Fruit fly (Drosophila melanogaster): Measurements from ENCODE around the gene CG43336.

Gene CG43336

DNA sequence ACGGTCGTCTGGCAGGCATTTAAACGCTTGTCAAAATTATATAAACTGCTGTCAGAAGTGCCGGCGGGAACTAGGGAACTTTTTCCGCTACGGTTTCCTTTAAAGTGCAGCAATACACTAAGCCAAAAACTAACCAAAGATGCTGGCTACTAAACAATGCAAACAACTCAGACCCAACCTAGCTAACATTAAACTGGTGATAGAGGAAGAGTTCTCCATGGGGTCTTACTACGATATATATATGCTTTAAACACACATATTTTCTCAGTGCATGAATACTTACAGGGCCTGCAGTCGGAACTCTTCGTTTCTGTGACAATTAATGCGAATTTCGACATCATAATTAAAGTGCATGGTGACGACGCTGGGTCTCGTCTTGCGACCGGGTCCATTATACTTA is 6.0 kb upstream of the CG43336 start:
- TF ChIP-seq Sin3A (optimal IDR thresholded peaks at IDR 0.05) (no peak), ttk (optimal IDR thresholded peaks at IDR 0.05) (no peak), h (optimal IDR thresholded peaks at IDR 0.05) (no peak), insv (optimal IDR thresholded peaks at IDR 0.05) (no peak), psq (optimal IDR thresholded peaks at IDR 0.05) (no peak), Myc (optimal IDR thresholded peaks at IDR 0.05) (no peak)

- TF ChIP-seq Myc (optimal IDR thresholded peaks at IDR 0.05), result no peak
Observed at dm6 chr3R:15632441-15632840, 4.5 kb upstream of the CG43336 start.

- TF ChIP-seq Myc (optimal IDR thresholded peaks at IDR 0.05) (no peak), ttk (optimal IDR thresholded peaks at IDR 0.05) (no peak), insv (optimal IDR thresholded peaks at IDR 0.05) (no peak), psq (optimal IDR thresholded peaks at IDR 0.05) (no peak), Sin3A (optimal IDR thresholded peaks at IDR 0.05) (no peak)
Observed at dm6 chr3R:15634135-15634534, 2.8 kb upstream of the CG43336 start.

DNA sequence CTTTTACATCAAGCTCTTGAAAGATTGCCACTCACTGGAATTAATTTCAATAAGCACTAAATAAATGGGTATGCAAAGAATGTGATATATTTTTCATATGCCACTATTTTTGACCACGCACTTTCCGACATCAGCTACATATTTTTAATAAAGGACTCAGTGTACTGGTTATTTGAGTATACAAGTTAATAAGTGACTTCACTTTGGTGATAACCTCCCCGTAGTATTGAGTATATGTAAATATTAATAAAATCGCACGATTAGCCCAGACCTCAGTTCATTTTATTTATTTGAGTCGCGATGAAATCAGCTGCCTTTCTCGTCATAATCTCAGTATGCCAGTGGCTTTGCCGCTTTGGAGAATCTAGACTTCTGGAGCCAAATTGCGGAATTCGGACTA is 1.8 kb upstream of the CG43336 start, which contains the start of gene CG43335:
TSS of gene CG43335 (plus strand) at position 301 of the 400 bp plus-strand sequence.
- TF ChIP-seq psq (optimal IDR thresholded peaks at IDR 0.05), result no peak
- no peak for TF ChIP-seq ttk (optimal IDR thresholded peaks at IDR 0.05)
- TF ChIP-seq Sin3A (optimal IDR thresholded peaks at IDR 0.05), result no peak
- no peak for TF ChIP-seq insv (optimal IDR thresholded peaks at IDR 0.05)
- TF ChIP-seq Myc (optimal IDR thresholded peaks at IDR 0.05), result no peak
- no peak for TF ChIP-seq h (optimal IDR thresholded peaks at IDR 0.05)

dm6 chr3R:15640006-15640405 is 3.0 kb downstream of the CG43336 start:
- TF ChIP-seq psq (optimal IDR thresholded peaks at IDR 0.05), result no peak
- TF ChIP-seq h (optimal IDR thresholded peaks at IDR 0.05), result no peak
- TF ChIP-seq Myc (optimal IDR thresholded peaks at IDR 0.05), result no peak
- no peak for TF ChIP-seq ttk (optimal IDR thresholded peaks at IDR 0.05)
- no peak for TF ChIP-seq Sin3A (optimal IDR thresholded peaks at IDR 0.05)
- no peak for TF ChIP-seq insv (optimal IDR thresholded peaks at IDR 0.05)

- TF ChIP-seq insv (optimal IDR thresholded peaks at IDR 0.05) (no peak), Sin3A (optimal IDR thresholded peaks at IDR 0.05) (no peak), Myc (optimal IDR thresholded peaks at IDR 0.05) (no peak), psq (optimal IDR thresholded peaks at IDR 0.05) (no peak), ttk (optimal IDR thresholded peaks at IDR 0.05) (no peak), h (optimal IDR thresholded peaks at IDR 0.05) (no peak)
Observed at dm6 chr3R:15641320-15641952, 4.5 kb downstream of the CG43336 start.

DNA sequence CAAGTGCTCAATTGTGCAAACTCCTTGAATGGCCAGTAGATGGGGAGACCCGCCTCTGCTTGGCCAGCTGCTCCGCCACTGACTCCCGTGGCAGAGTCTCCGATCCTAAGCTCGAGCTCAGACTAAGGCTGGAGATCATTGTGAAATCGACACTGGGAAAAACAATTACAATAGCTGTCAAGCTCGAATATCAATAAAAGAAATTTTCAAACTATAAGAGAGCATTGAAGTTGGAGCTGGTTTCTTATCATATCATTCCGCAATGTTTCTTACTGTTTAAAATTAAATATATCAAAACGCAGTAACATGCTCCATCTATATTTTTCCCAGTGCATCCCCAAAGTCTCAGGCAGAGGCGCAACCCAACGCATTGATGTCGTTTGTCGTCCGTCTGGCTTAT is 5.8 kb downstream of the CG43336 start:
- no peak for TF ChIP-seq psq (optimal IDR thresholded peaks at IDR 0.05)
- TF ChIP-seq Myc (optimal IDR thresholded peaks at IDR 0.05), result no peak
- TF ChIP-seq h (optimal IDR thresholded peaks at IDR 0.05), result no peak
- no peak for TF ChIP-seq ttk (optimal IDR thresholded peaks at IDR 0.05)
- no peak for TF ChIP-seq insv (optimal IDR thresholded peaks at IDR 0.05)
- no peak for TF ChIP-seq Sin3A (optimal IDR thresholded peaks at IDR 0.05)

DNA sequence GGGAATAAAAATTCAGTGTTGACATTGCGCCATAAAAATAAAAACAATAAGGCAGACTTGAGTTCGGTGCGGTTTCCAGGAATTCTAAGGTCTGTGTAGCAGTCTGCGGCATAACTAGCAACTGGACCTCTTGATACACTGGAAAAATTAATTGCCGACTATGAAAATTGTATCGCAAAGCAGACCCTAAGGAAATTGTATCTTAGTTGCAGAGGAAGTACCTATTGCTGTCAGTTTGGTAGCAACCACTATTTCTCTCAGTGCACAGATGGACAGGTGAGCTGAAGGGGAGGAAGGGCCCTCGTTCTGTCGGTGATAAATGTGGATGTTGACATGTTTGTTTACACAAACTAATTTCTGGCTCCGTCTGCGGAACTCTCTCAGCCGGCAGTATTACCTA is 7.8 kb downstream of the CG43336 start:
- TF ChIP-seq Myc (optimal IDR thresholded peaks at IDR 0.05), result no peak
- TF ChIP-seq psq (optimal IDR thresholded peaks at IDR 0.05), result no peak
- TF ChIP-seq ttk (optimal IDR thresholded peaks at IDR 0.05), result no peak
- no peak for TF ChIP-seq h (optimal IDR thresholded peaks at IDR 0.05)
- TF ChIP-seq Sin3A (optimal IDR thresholded peaks at IDR 0.05), result no peak
- TF ChIP-seq insv (optimal IDR thresholded peaks at IDR 0.05), result no peak

DNA sequence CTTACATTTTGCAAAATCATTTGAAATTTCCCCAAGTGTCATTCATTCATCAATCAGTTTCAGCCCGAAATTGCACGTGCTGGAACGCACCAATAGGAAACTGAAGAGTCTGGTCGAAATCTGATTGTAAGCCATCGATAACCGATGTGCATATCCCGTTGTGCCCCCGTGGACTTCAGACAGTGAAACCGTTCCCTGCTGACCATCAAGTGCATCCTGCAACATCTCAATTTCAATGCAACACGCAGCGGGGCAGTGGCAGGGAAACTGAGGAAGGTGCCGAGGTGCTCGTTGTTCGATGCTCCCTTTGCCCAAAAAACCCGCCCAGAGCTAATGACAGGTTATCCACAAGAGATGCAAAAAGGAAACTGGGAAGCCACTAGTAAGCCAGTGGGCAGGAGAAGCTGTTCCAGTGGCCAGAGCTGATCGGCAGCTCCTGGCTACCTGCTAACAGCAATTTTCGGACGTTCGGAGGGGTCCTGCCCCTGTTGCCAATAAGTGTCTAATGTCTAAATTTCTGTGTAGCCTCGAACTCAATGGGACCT is 10.0 kb downstream of the CG43336 start:
- TF ChIP-seq ttk (optimal IDR thresholded peaks at IDR 0.05) (no peak), Sin3A (optimal IDR thresholded peaks at IDR 0.05) (no peak), h (optimal IDR thresholded peaks at IDR 0.05) (no peak)

dm6 chr3R:15648898-15649297 is 11.9 kb downstream of the CG43336 start:
- TF ChIP-seq h (optimal IDR thresholded peaks at IDR 0.05) (no peak), psq (optimal IDR thresholded peaks at IDR 0.05) (no peak), Sin3A (optimal IDR thresholded peaks at IDR 0.05) (no peak), ttk (optimal IDR thresholded peaks at IDR 0.05) (no peak), insv (optimal IDR thresholded peaks at IDR 0.05) (no peak), Myc (optimal IDR thresholded peaks at IDR 0.05) (no peak)

DNA sequence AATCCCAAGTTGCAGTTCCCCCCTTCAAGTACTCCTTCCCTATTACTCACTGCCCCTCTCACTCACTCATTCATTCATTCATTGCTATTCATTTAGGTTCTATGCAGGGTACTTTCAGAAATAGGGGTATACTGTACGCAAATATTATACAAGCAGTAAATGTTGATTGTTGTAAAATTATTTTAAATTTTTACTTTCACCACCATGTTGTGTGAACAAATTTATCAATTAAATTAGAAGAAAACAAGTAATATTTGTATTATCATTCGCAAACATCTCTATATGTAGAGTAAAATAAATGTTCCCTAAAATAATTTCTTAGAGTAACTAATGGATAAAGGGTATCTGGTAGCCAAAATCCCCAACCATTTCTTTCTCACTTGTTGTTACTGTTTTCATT is 13.3 kb downstream of the CG43336 start:
- TF ChIP-seq Sin3A (optimal IDR thresholded peaks at IDR 0.05), result no peak
- TF ChIP-seq ttk (optimal IDR thresholded peaks at IDR 0.05), result no peak
- no peak for TF ChIP-seq Myc (optimal IDR thresholded peaks at IDR 0.05)
- TF ChIP-seq psq (optimal IDR thresholded peaks at IDR 0.05), result no peak
- no peak for TF ChIP-seq insv (optimal IDR thresholded peaks at IDR 0.05)
- no peak for TF ChIP-seq h (optimal IDR thresholded peaks at IDR 0.05)

dm6 chr3R:15650669-15651068 is 13.7 kb downstream of the CG43336 start:
- TF ChIP-seq psq (optimal IDR thresholded peaks at IDR 0.05) (no peak), insv (optimal IDR thresholded peaks at IDR 0.05) (no peak)

dm6 chr3R:15651770-15652410 is 14.9 kb downstream of the CG43336 start:
- no peak for TF ChIP-seq Myc (optimal IDR thresholded peaks at IDR 0.05)
- no peak for TF ChIP-seq h (optimal IDR thresholded peaks at IDR 0.05)
- no peak for TF ChIP-seq psq (optimal IDR thresholded peaks at IDR 0.05)
- no peak for TF ChIP-seq ttk (optimal IDR thresholded peaks at IDR 0.05)
- no peak for TF ChIP-seq Sin3A (optimal IDR thresholded peaks at IDR 0.05)
- no peak for TF ChIP-seq insv (optimal IDR thresholded peaks at IDR 0.05)

Measured in Kc167 (cell line).